Worm (Caenorhabditis elegans) whole organism, L4 larva: Measurements from ENCODE around the gene phyh-1.
A peak's percentile ranks its signal among the peaks of the same experiment; 100 is the strongest.

ENCODE experiments used
- F44E2.7 ChIP-seq: fragments of 200-800 bp; sonication (Bioruptor generic); IDR thresholded peaks from 2 replicates; pipeline ENCODE4 v2.1.2; 2022; ENCODE audit warnings: missing genetic modification characterization, missing compliant biosample characterization
- R02D3.7 ChIP-seq: fragments of 150-350 bp; sonication (generic microtip); optimal IDR thresholded peaks from 3 replicates; lab custom pipeline; 2014; ENCODE audit warnings: missing biosample characterization, missing genetic modification characterization
- T26A8.4 ChIP-seq: fragments of 200-800 bp; sonication (Bioruptor generic); IDR thresholded peaks from 2 replicates; pipeline ENCODE4 v1.3.6; 2022; ENCODE audit warnings: missing genetic modification characterization, missing compliant biosample characterization
- ZK337.2 ChIP-seq: fragments of 200-800 bp; sonication (Bioruptor generic); IDR thresholded peaks from 2 replicates; pipeline ENCODE4 v1.3.6; 2022; ENCODE audit warnings: missing genetic modification reagents, missing genetic modification characterization, missing compliant biosample characterization
- aha-1 ChIP-seq: fragments of 150-350 bp; peaks from one replicate; lab custom pipeline; 2014; ENCODE audit warnings: missing biosample characterization, missing genetic modification characterization
- aly-2 ChIP-seq: sonication (generic microtip); optimal IDR thresholded peaks from 2 replicates; lab custom pipeline; 2018; ENCODE audit warnings: missing biosample characterization, missing genetic modification characterization
- ama-1 ChIP-seq: fragments of 150-350 bp; optimal IDR thresholded peaks from 2 replicates; lab custom pipeline; 2014; ENCODE audit warnings: inconsistent platforms, mixed read lengths
- ceh-82 ChIP-seq: sonication (generic microtip); optimal IDR thresholded peaks from 2 replicates; lab custom pipeline; 2017; ENCODE audit warnings: missing biosample characterization, missing genetic modification characterization
- daf-12 ChIP-seq: fragments of 150-350 bp; optimal IDR thresholded peaks from 2 replicates; lab custom pipeline; 2014; ENCODE audit warnings: missing biosample characterization, missing genetic modification reagents, missing genetic modification characterization
- daf-16 ChIP-seq, 3 experiments: sonication (generic microtip); optimal IDR thresholded peaks; 2 replicates each; lab custom pipeline; 2016 to 2017; ENCODE audit warnings: missing genetic modification characterization in 3 of 3, missing genetic modification reagents in 3 of 3, mild to moderate bottlenecking in 2 of 3, missing compliant biosample characterization in 2 of 3, missing biosample characterization in 1 of 3, moderate library complexity in 1 of 3
- daf-19 ChIP-seq: fragments of 200-800 bp; sonication (Bioruptor generic); conservative IDR thresholded peaks from 2 replicates; pipeline ENCODE4 v1.3.6; 2022; ENCODE audit warnings: missing genetic modification characterization, missing compliant biosample characterization
- dmd-6 ChIP-seq: fragments of 200-800 bp; sonication (Bioruptor generic); IDR thresholded peaks from 2 replicates; pipeline ENCODE4 v1.3.6; 2022; ENCODE audit warnings: missing genetic modification reagents, missing genetic modification characterization, missing compliant biosample characterization
- dmd-9 ChIP-seq: fragments of 200-800 bp; sonication (Bioruptor generic); IDR thresholded peaks from 2 replicates; pipeline ENCODE4 v1.3.6; 2022; ENCODE audit warnings: missing genetic modification reagents, missing genetic modification characterization, missing compliant biosample characterization
- duxl-1 ChIP-seq: sonication (generic microtip); optimal IDR thresholded peaks from 2 replicates; lab custom pipeline; 2016; ENCODE audit warnings: mild to moderate bottlenecking, missing genetic modification characterization, moderate library complexity, missing compliant biosample characterization; ENCODE audit not compliant: poor library complexity
- dve-1 ChIP-seq: sonication (generic microtip); optimal IDR thresholded peaks from 2 replicates; lab custom pipeline; 2017; ENCODE audit warnings: antibody characterized with exemption, mild to moderate bottlenecking, missing genetic modification characterization, missing compliant biosample characterization; ENCODE audit not compliant: insufficient read depth
- hif-1 ChIP-seq, 2 experiments: sonication (generic microtip); optimal IDR thresholded peaks; 2 replicates each; lab custom pipeline; 2016 to 2017; ENCODE audit warnings: missing compliant biosample characterization in 2 of 2, missing genetic modification characterization in 2 of 2, missing genetic modification reagents in 2 of 2, missing genotype in 2 of 2, mild to moderate bottlenecking in 1 of 2
- hlh-11 ChIP-seq: fragments of 200-800 bp; sonication (Bioruptor generic); optimal IDR thresholded peaks from 2 replicates; lab custom pipeline; 2018; ENCODE audit warnings: mild to moderate bottlenecking, missing genetic modification characterization, missing compliant biosample characterization
- hlh-30 ChIP-seq: sonication (generic microtip); optimal IDR thresholded peaks from 2 replicates; lab custom pipeline; 2017; ENCODE audit warnings: antibody characterized with exemption, mild to moderate bottlenecking, missing genetic modification characterization, missing compliant biosample characterization; ENCODE audit not compliant: insufficient read depth
- lin-1 ChIP-seq: fragments of 200-800 bp; sonication (Bioruptor generic); IDR thresholded peaks from 2 replicates; pipeline ENCODE4 v1.3.6; 2022; ENCODE audit warnings: missing genetic modification reagents, missing genetic modification characterization, missing compliant biosample characterization
- lin-13 ChIP-seq: fragments of 150-350 bp; optimal IDR thresholded peaks from 2 replicates; lab custom pipeline; 2014; ENCODE audit warnings: missing biosample characterization, missing genetic modification reagents, missing genetic modification characterization
- lin-29 ChIP-seq: fragments of 200-800 bp; sonication (Bioruptor generic); IDR thresholded peaks from 2 replicates; pipeline ENCODE4 v1.3.6; 2022; ENCODE audit warnings: missing genetic modification reagents, missing genetic modification characterization, missing compliant biosample characterization
- lsy-2 ChIP-seq, 2 experiments: fragments of 150-350 bp in 1 of 2; sonication (generic microtip) in 1 of 2; optimal IDR thresholded peaks; 2 replicates each; lab custom pipeline; 2014 to 2017; ENCODE audit warnings: missing biosample characterization in 2 of 2, missing genetic modification characterization in 2 of 2
- mdl-1 ChIP-seq, 2 experiments: fragments of 150-350 bp in 1 of 2; sonication (generic microtip) in 1 of 2; optimal IDR thresholded peaks; 2 replicates each; lab custom pipeline; 2014 to 2017; ENCODE audit warnings: missing biosample characterization in 2 of 2, missing genetic modification characterization in 2 of 2
- mep-1 ChIP-seq: fragments of 150-350 bp; sonication (generic microtip); optimal IDR thresholded peaks from 3 replicates; lab custom pipeline; 2014; ENCODE audit warnings: missing biosample characterization, missing genetic modification characterization
- mes-2 ChIP-seq: sonication (generic microtip); optimal IDR thresholded peaks from 2 replicates; lab custom pipeline; 2016; ENCODE audit warnings: missing genotype, mild to moderate bottlenecking, missing genetic modification characterization, missing compliant biosample characterization; ENCODE audit not compliant: poor library complexity, severe bottlenecking
- mxl-3 ChIP-seq: fragments of 200-800 bp; sonication (Bioruptor generic); optimal IDR thresholded peaks from 2 replicates; lab custom pipeline; 2018; ENCODE audit warnings: mild to moderate bottlenecking, missing genetic modification characterization, missing compliant biosample characterization
- nhr-102 ChIP-seq: sonication (generic microtip); optimal IDR thresholded peaks from 2 replicates; lab custom pipeline; 2016; ENCODE audit warnings: mild to moderate bottlenecking, missing genetic modification characterization, moderate library complexity, missing compliant biosample characterization
- nhr-28 ChIP-seq: fragments of 150-350 bp; optimal IDR thresholded peaks from 2 replicates; lab custom pipeline; 2014; ENCODE audit warnings: missing biosample characterization, missing genetic modification characterization
- nhr-41 ChIP-seq: fragments of 200-800 bp; sonication (Bioruptor generic); IDR thresholded peaks from 2 replicates; pipeline ENCODE4 v1.3.6; 2022; ENCODE audit warnings: missing genetic modification reagents, missing genetic modification characterization, missing compliant biosample characterization
- nhr-48 ChIP-seq: sonication (generic microtip); optimal IDR thresholded peaks from 2 replicates; lab custom pipeline; 2016; ENCODE audit warnings: mild to moderate bottlenecking, missing genetic modification characterization, missing compliant biosample characterization
- nhr-6 ChIP-seq: fragments of 150-350 bp; optimal IDR thresholded peaks from 2 replicates; lab custom pipeline; 2014; ENCODE audit warnings: missing biosample characterization, missing genetic modification characterization
- nhr-76 ChIP-seq: fragments of 150-350 bp; optimal IDR thresholded peaks from 2 replicates; lab custom pipeline; 2014; ENCODE audit warnings: missing biosample characterization, missing genetic modification characterization
- nhr-77 ChIP-seq: fragments of 150-350 bp; optimal IDR thresholded peaks from 2 replicates; lab custom pipeline; 2014; ENCODE audit warnings: missing biosample characterization, missing genetic modification characterization
- pha-4 ChIP-seq, 2 experiments: fragments of 150-350 bp in 1 of 2; fragments of 200-800 bp in 1 of 2; sonication (Bioruptor generic) in 1 of 2; IDR thresholded peaks in 1 of 2; optimal IDR thresholded peaks in 1 of 2; 2 replicates each; pipeline versions ENCODE4 v1.3.6 to Lab custom; 2014 to 2022; ENCODE audit warnings: missing genetic modification characterization in 2 of 2, missing genetic modification reagents in 2 of 2, missing biosample characterization in 1 of 2, missing compliant biosample characterization in 1 of 2
- pqm-1 ChIP-seq: sonication (generic microtip); optimal IDR thresholded peaks from 2 replicates; lab custom pipeline; 2017; ENCODE audit warnings: missing biosample characterization, missing genetic modification characterization
- skn-1 ChIP-seq: fragments of 150-350 bp; optimal IDR thresholded peaks from 2 replicates; lab custom pipeline; 2014; ENCODE audit warnings: missing biosample characterization, missing genetic modification characterization
- spr-3 ChIP-seq: fragments of 200-800 bp; sonication (Bioruptor generic); optimal IDR thresholded peaks from 2 replicates; lab custom pipeline; 2018; ENCODE audit warnings: mild to moderate bottlenecking, missing genetic modification characterization, missing compliant biosample characterization
- tag-97 ChIP-seq: fragments of 200-800 bp; sonication (Bioruptor generic); IDR thresholded peaks from 2 replicates; pipeline ENCODE4 v1.3.6; 2022; ENCODE audit warnings: missing genetic modification characterization, missing compliant biosample characterization
- tra-1 ChIP-seq: fragments of 200-800 bp; sonication (Bioruptor generic); IDR thresholded peaks from 2 replicates; pipeline ENCODE4 v1.3.6; 2022; ENCODE audit warnings: missing genetic modification reagents, missing genetic modification characterization, missing compliant biosample characterization
- unc-39 ChIP-seq: sonication (generic microtip); optimal IDR thresholded peaks from 2 replicates; lab custom pipeline; 2017; ENCODE audit warnings: missing biosample characterization, missing genetic modification characterization
- unc-62 ChIP-seq, 3 experiments: fragments of 150-350 bp in 1 of 3; sonication (generic microtip); optimal IDR thresholded peaks in 2 of 3; peaks in 1 of 3; 1 replicate in 1 of 3; 2 replicates in 2 of 3; lab custom pipeline; 2014 to 2017; ENCODE audit warnings: missing biosample characterization in 3 of 3, missing genetic modification characterization in 3 of 3, missing genetic modification reagents in 3 of 3, missing genotype in 1 of 3
- zip-11 ChIP-seq: fragments of 200-800 bp; sonication (Bioruptor generic); IDR thresholded peaks from 2 replicates; pipeline ENCODE4 v1.3.6; 2022; ENCODE audit warnings: missing genetic modification characterization, missing compliant biosample characterization
- ztf-7 ChIP-seq: fragments of 150-350 bp; optimal IDR thresholded peaks from 2 replicates; lab custom pipeline; 2014; ENCODE audit warnings: missing biosample characterization, missing genetic modification characterization

The phyh-1 gene

ce11 chrIV:17263714-17264113 lies 4.5 kb upstream of the phyh-1 start:
- no peak for TF ChIP-seq pha-4 (GFP tag; IDR thresholded peaks at IDR 0.05; lab: Robert Waterston, UW)
- TF ChIP-seq pha-4 (tag; optimal IDR thresholded peaks at IDR 0.05; lab: Kevin White, UChicago): no peak
- TF ChIP-seq skn-1 (tag; lab: Kevin White, UChicago): no peak
- 0 out of 2 replicates have a peak, but pooled peaks have one; percentile 63 for TF ChIP-seq tra-1 (GFP tag; lab: Robert Waterston, UW)
- peak; percentile 75 for TF ChIP-seq nhr-48 (tag; lab: Kevin White, UChicago)
- 0 out of 2 replicates have a peak, but pooled peaks have one; percentile 25 for TF ChIP-seq nhr-41 (GFP tag; lab: Robert Waterston, UW)
- TF ChIP-seq aly-2 (tag; lab: Kevin White, UChicago): no peak
- TF ChIP-seq tag-97 (GFP tag; lab: Robert Waterston, UW): no peak
- no peak for TF ChIP-seq zip-11 (GFP tag; lab: Robert Waterston, UW)
- TF ChIP-seq ZK337.2 (GFP tag; lab: Robert Waterston, UW): no peak
- TF ChIP-seq lin-13: peak; percentile 0
- TF ChIP-seq nhr-76 (tag; lab: Kevin White, UChicago): no peak
- no peak for TF ChIP-seq daf-19
- TF ChIP-seq lsy-2 (tag; optimal IDR thresholded peaks at IDR 0.05; lab: Kevin White, UChicago): peak in 1 of 2 experiments; percentile 34
- peak; percentile 92 for TF ChIP-seq nhr-28 (tag; lab: Kevin White, UChicago)
- TF ChIP-seq T26A8.4 (GFP tag; lab: Robert Waterston, UW): 0 out of 2 replicates have a peak, but pooled peaks have one; percentile 21
- peak; percentile 26 for TF ChIP-seq ztf-7 (tag; lab: Kevin White, UChicago)
- no peak for TF ChIP-seq ceh-82 (tag; lab: Kevin White, UChicago)
- TF ChIP-seq F44E2.7 (GFP tag; lab: Robert Waterston, UW): no peak
- TF ChIP-seq ama-1 (lab: Kevin White, UChicago): peak; percentile 84
- TF ChIP-seq mdl-1 (tag; optimal IDR thresholded peaks at IDR 0.05; lab: Kevin White, UChicago): peak; percentile 20 to 79
- no peak for TF ChIP-seq R02D3.7 (tag; lab: Kevin White, UChicago)
- TF ChIP-seq dmd-6 (GFP tag; lab: Robert Waterston, UW): peak; percentile 91
- TF ChIP-seq hif-1 (tag; optimal IDR thresholded peaks at IDR 0.05; lab: Kevin White, UChicago): peak; percentile 7 to 96
- TF ChIP-seq dve-1 (tag; lab: Kevin White, UChicago): peak; percentile 92
- TF ChIP-seq lin-29: no peak
- peak in 1 of 2 experiments; percentile 54 for TF ChIP-seq daf-16 (GFP tag; optimal IDR thresholded peaks at IDR 0.05; lab: Kevin White, UChicago)
- peak; percentile 96 for TF ChIP-seq daf-16 (tag; optimal IDR thresholded peaks at IDR 0.05; lab: Kevin White, UChicago)
- peak; percentile 92 for TF ChIP-seq hlh-11 (tag; lab: Kevin White, UChicago)
- TF ChIP-seq pqm-1 (tag; lab: Kevin White, UChicago): peak; percentile 95
- peak; percentile 27 for TF ChIP-seq nhr-102 (tag; lab: Kevin White, UChicago)
- TF ChIP-seq mes-2 (tag; lab: Kevin White, UChicago): peak; percentile 24
- TF ChIP-seq spr-3 (GFP tag; lab: Kevin White, UChicago): no peak
- TF ChIP-seq mxl-3: peak; percentile 94
- TF ChIP-seq daf-12 (tag; lab: Kevin White, UChicago): no peak
- TF ChIP-seq unc-39 (tag; lab: Kevin White, UChicago): no peak
- peak; percentile 90 for TF ChIP-seq aha-1 (tag; lab: Kevin White, UChicago)
- TF ChIP-seq unc-62 (GFP tag; optimal IDR thresholded peaks at IDR 0.05 in 1 of 2; lab: Kevin White, UChicago): peak in 1 of 2 experiments; percentile 22
- no peak for TF ChIP-seq unc-62 (tag; optimal IDR thresholded peaks at IDR 0.05; lab: Kevin White, UChicago)
- peak; percentile 46; the same call in 1 of the 2 replicates for TF ChIP-seq lin-1 (GFP tag; lab: Robert Waterston, UW)
- TF ChIP-seq nhr-77 (tag; lab: Kevin White, UChicago): peak; percentile 88
- TF ChIP-seq duxl-1 (tag; lab: Kevin White, UChicago): no peak
- peak; percentile 59 for TF ChIP-seq hlh-30 (tag; lab: Kevin White, UChicago)
- TF ChIP-seq dmd-9 (GFP tag; lab: Robert Waterston, UW): no peak
- TF ChIP-seq mep-1 (tag; lab: Kevin White, UChicago): peak; percentile 45
- peak; percentile 31 for TF ChIP-seq nhr-6 (tag; lab: Kevin White, UChicago)
